Fruit fly (Drosophila melanogaster) whole organism, embryonic: ENCODE data around the gene Dph3.
A peak's percentile ranks its signal among the peaks of the same experiment; 100 is the strongest.

ENCODE experiments used
- Antp ChIP-seq: fragments of 200-800 bp; sonication (Bioruptor generic); optimal IDR thresholded peaks from 3 replicates; lab custom pipeline; 2016; ENCODE audit warnings: missing biosample characterization, missing genetic modification characterization
- B-H1 ChIP-seq: fragments of 200-800 bp; sonication (Bioruptor generic); IDR thresholded peaks from 3 replicates; pipeline ENCODE4 v1.3.6; 2022; ENCODE audit warnings: missing biosample characterization, missing genetic modification characterization
- CG10959 ChIP-seq: fragments of 200-800 bp; sonication (Bioruptor generic); IDR thresholded peaks from 2 replicates; pipeline ENCODE4 v1.3.6; 2022; ENCODE audit warnings: missing biosample characterization, missing genetic modification characterization
- CG10979 ChIP-seq: fragments of 200-800 bp; sonication (Bioruptor generic); optimal IDR thresholded peaks from 2 replicates; lab custom pipeline; 2018; ENCODE audit warnings: missing biosample characterization, mild to moderate bottlenecking, missing genetic modification characterization, moderate library complexity
- CG11696 ChIP-seq: fragments of 200-800 bp; sonication (Bioruptor generic); IDR thresholded peaks from 2 replicates; pipeline ENCODE4 v1.3.6; 2022; ENCODE audit warnings: missing biosample characterization, missing genetic modification characterization
- CG12942 ChIP-seq: fragments of 200-800 bp; sonication (Bioruptor generic); optimal IDR thresholded peaks from 3 replicates; lab custom pipeline; 2016; ENCODE audit warnings: missing biosample characterization, missing genetic modification characterization
- CG13424 ChIP-seq: fragments of 200-800 bp; sonication (Bioruptor generic); optimal IDR thresholded peaks from 2 replicates; lab custom pipeline; 2019; ENCODE audit warnings: missing biosample characterization, mild to moderate bottlenecking, missing genetic modification characterization, moderate library complexity
- CG13894 ChIP-seq: fragments of 200-800 bp; sonication (Bioruptor generic); optimal IDR thresholded peaks from 3 replicates; lab custom pipeline; 2018; ENCODE audit warnings: missing biosample characterization, mild to moderate bottlenecking, missing genetic modification characterization, moderate library complexity
- CG14050 ChIP-seq: fragments of 200-800 bp; sonication (Bioruptor generic); IDR thresholded peaks from 3 replicates; pipeline ENCODE4 v1.3.6; 2022; ENCODE audit warnings: missing biosample characterization, missing genetic modification characterization
- CG15514 ChIP-seq: fragments of 200-800 bp; sonication (Bioruptor generic); optimal IDR thresholded peaks from 3 replicates; lab custom pipeline; 2017; ENCODE audit warnings: missing biosample characterization, missing genetic modification characterization, mild to moderate bottlenecking, moderate library complexity, missing genetic modification reagents
- CG17359 ChIP-seq: fragments of 200-800 bp; sonication (Bioruptor generic); optimal IDR thresholded peaks from 3 replicates; lab custom pipeline; 2018; ENCODE audit warnings: missing biosample characterization, mild to moderate bottlenecking, missing genetic modification characterization, moderate library complexity
- CG17361 ChIP-seq: fragments of 200-800 bp; sonication (Bioruptor generic); IDR thresholded peaks from 3 replicates; pipeline ENCODE4 v1.3.6; 2022; ENCODE audit warnings: missing biosample characterization, missing genetic modification characterization
- CG17802 ChIP-seq: fragments of 200-800 bp; sonication (Bioruptor generic); optimal IDR thresholded peaks from 2 replicates; lab custom pipeline; 2018; ENCODE audit warnings: missing biosample characterization, mild to moderate bottlenecking, missing genetic modification characterization, moderate library complexity
- CG30403 ChIP-seq: fragments of 200-800 bp; sonication (Bioruptor generic); optimal IDR thresholded peaks from 3 replicates; lab custom pipeline; 2016; ENCODE audit warnings: missing biosample characterization, missing genetic modification characterization
- CG3163 ChIP-seq: fragments of 200-800 bp; sonication (Bioruptor generic); optimal IDR thresholded peaks from 3 replicates; lab custom pipeline; 2016; ENCODE audit warnings: missing biosample characterization, missing genetic modification characterization
- CG3281 ChIP-seq: fragments of 200-800 bp; sonication (Bioruptor generic); optimal IDR thresholded peaks from 3 replicates; lab custom pipeline; 2017; ENCODE audit warnings: missing biosample characterization, mild to moderate bottlenecking, missing genetic modification characterization
- CG4404 ChIP-seq: fragments of 200-800 bp; sonication (Bioruptor generic); IDR thresholded peaks from 2 replicates; pipeline ENCODE4 v1.3.6; 2022; ENCODE audit warnings: missing biosample characterization, missing genetic modification characterization
- CG5245 ChIP-seq: fragments of 200-800 bp; sonication (Bioruptor generic); optimal IDR thresholded peaks from 3 replicates; lab custom pipeline; 2016; ENCODE audit warnings: missing biosample characterization, missing genetic modification characterization
- CG6765 ChIP-seq: fragments of 200-800 bp; sonication (Bioruptor generic); optimal IDR thresholded peaks from 3 replicates; lab custom pipeline; 2017; ENCODE audit warnings: missing biosample characterization, mild to moderate bottlenecking, missing genetic modification characterization
- CG8281 ChIP-seq: fragments of 200-800 bp; sonication (Bioruptor generic); optimal IDR thresholded peaks from 2 replicates; lab custom pipeline; 2018; ENCODE audit warnings: missing biosample characterization, mild to moderate bottlenecking, missing genetic modification characterization, moderate library complexity
- CG9797 ChIP-seq: fragments of 200-800 bp; sonication (Bioruptor generic); optimal IDR thresholded peaks from 3 replicates; lab custom pipeline; 2018; ENCODE audit warnings: missing biosample characterization, mild to moderate bottlenecking, missing genetic modification characterization
- CG9817 ChIP-seq: fragments of 200-800 bp; sonication (Bioruptor generic); optimal IDR thresholded peaks from 2 replicates; lab custom pipeline; 2018; ENCODE audit warnings: missing biosample characterization, mild to moderate bottlenecking, missing genetic modification characterization, moderate library complexity
- Dad ChIP-seq: fragments of 200-800 bp; sonication (Bioruptor generic); optimal IDR thresholded peaks from 3 replicates; lab custom pipeline; 2016; ENCODE audit warnings: missing biosample characterization, missing genetic modification characterization
- Deaf1 ChIP-seq: fragments of 200-800 bp; optimal IDR thresholded peaks from 3 replicates; lab custom pipeline; 2019; ENCODE audit warnings: missing biosample characterization, mild to moderate bottlenecking, missing genetic modification characterization, moderate library complexity
- Dref ChIP-seq: fragments of 200-800 bp; sonication (Bioruptor generic); IDR thresholded peaks from 2 replicates; pipeline ENCODE4 v1.3.6; 2022; ENCODE audit warnings: missing biosample characterization, missing genetic modification characterization
- Mrtf ChIP-seq: fragments of 200-800 bp; sonication (Bioruptor generic); IDR thresholded peaks from 3 replicates; pipeline ENCODE4 v1.3.6; 2022; ENCODE audit warnings: missing biosample characterization, missing genetic modification characterization
- Neu2 ChIP-seq: fragments of 200-800 bp; sonication (Bioruptor generic); optimal IDR thresholded peaks from 3 replicates; lab custom pipeline; 2016; ENCODE audit warnings: missing biosample characterization, missing genetic modification characterization, borderline replicate concordance
- NfI ChIP-seq: fragments of 200-800 bp; sonication (Bioruptor generic); optimal IDR thresholded peaks from 3 replicates; lab custom pipeline; 2018; ENCODE audit warnings: missing biosample characterization, mild to moderate bottlenecking, missing genetic modification characterization, moderate library complexity
- Opbp ChIP-seq: fragments of 200-800 bp; sonication (Bioruptor generic); IDR thresholded peaks from 3 replicates; pipeline ENCODE4 v1.3.6; 2022; ENCODE audit warnings: missing biosample characterization, missing genetic modification characterization; ENCODE audit not compliant: partially characterized antibody
- Stat92E ChIP-seq, 3 experiments: fragments of >200 bp in 2 of 3; fragments of 200-800 bp in 1 of 3; sonication (Bioruptor generic) in 1 of 3; optimal IDR thresholded peaks; 2 replicates each; lab custom pipeline; 2017 to 2019; ENCODE audit warnings: missing biosample characterization in 3 of 3, missing genetic modification characterization in 3 of 3, mild to moderate bottlenecking in 1 of 3, moderate library complexity in 1 of 3
- az2 ChIP-seq: fragments of 200-800 bp; sonication (Bioruptor generic); optimal IDR thresholded peaks from 3 replicates; lab custom pipeline; 2016; ENCODE audit warnings: missing biosample characterization, missing genetic modification characterization
- caup ChIP-seq: fragments of 200-800 bp; sonication (Bioruptor generic); optimal IDR thresholded peaks from 3 replicates; lab custom pipeline; 2017; ENCODE audit warnings: missing biosample characterization, mild to moderate bottlenecking, missing genetic modification characterization, moderate library complexity; ENCODE audit not compliant: severe bottlenecking
- ci ChIP-seq: fragments of 200-800 bp; sonication (Bioruptor generic); IDR thresholded peaks from 3 replicates; pipeline ENCODE4 v1.3.6; 2022; ENCODE audit warnings: missing biosample characterization, missing genetic modification characterization
- da ChIP-seq: fragments of 200-800 bp; sonication (Bioruptor generic); optimal IDR thresholded peaks from 2 replicates; lab custom pipeline; 2016; ENCODE audit warnings: missing biosample characterization, missing genetic modification characterization
- dm ChIP-seq: fragments of 200-800 bp; sonication (Bioruptor generic); optimal IDR thresholded peaks from 3 replicates; lab custom pipeline; 2016; ENCODE audit warnings: missing biosample characterization, missing genetic modification characterization
- fd102C ChIP-seq: fragments of 200-800 bp; sonication (Bioruptor generic); optimal IDR thresholded peaks from 2 replicates; lab custom pipeline; 2018; ENCODE audit warnings: missing biosample characterization, mild to moderate bottlenecking, missing genetic modification characterization, moderate library complexity
- fd96Cb ChIP-seq: fragments of 200-800 bp; sonication (Bioruptor generic); optimal IDR thresholded peaks from 2 replicates; lab custom pipeline; 2018; ENCODE audit warnings: missing biosample characterization, mild to moderate bottlenecking, missing genetic modification characterization, moderate library complexity
- nerfin-1 ChIP-seq: fragments of 200-800 bp; sonication (Bioruptor generic); optimal IDR thresholded peaks from 3 replicates; lab custom pipeline; 2019; ENCODE audit warnings: missing biosample characterization, mild to moderate bottlenecking, missing genetic modification characterization, moderate library complexity
- oc ChIP-seq: fragments of 200-800 bp; sonication (Bioruptor generic); optimal IDR thresholded peaks from 2 replicates; lab custom pipeline; 2018; ENCODE audit warnings: missing biosample characterization, mild to moderate bottlenecking, missing genetic modification characterization, moderate library complexity
- pan ChIP-seq, 4 experiments: fragments of >200 bp in 3 of 4; fragments of 200-800 bp in 1 of 4; sonication (Bioruptor generic) in 1 of 4; optimal IDR thresholded peaks in 3 of 4; IDR thresholded peaks in 1 of 4; 2 replicates each; pipeline versions ENCODE4 v1.3.6 to Lab custom; 2017 to 2022; ENCODE audit warnings: missing biosample characterization in 2 of 4, missing genetic modification characterization in 2 of 4, mixed read lengths in 1 of 4
- pfk ChIP-seq: fragments of 200-800 bp; sonication (Bioruptor generic); optimal IDR thresholded peaks from 2 replicates; lab custom pipeline; 2018; ENCODE audit warnings: missing biosample characterization, mild to moderate bottlenecking, missing genetic modification characterization, moderate library complexity
- prd ChIP-seq, 3 experiments: fragments of >200 bp in 2 of 3; fragments of 200-800 bp in 1 of 3; sonication (Bioruptor generic) in 1 of 3; optimal IDR thresholded peaks in 2 of 3; IDR thresholded peaks in 1 of 3; 2 replicates in 2 of 3; 3 replicates in 1 of 3; pipeline versions ENCODE4 v1.3.6 to Lab custom; 2017 to 2022; ENCODE audit warnings: missing biosample characterization in 1 of 3, missing genetic modification characterization in 1 of 3
- ranshi ChIP-seq: fragments of 200-800 bp; sonication (Bioruptor generic); IDR thresholded peaks from 2 replicates; pipeline ENCODE4 v1.3.6; 2022; ENCODE audit warnings: missing biosample characterization, missing genetic modification characterization
- salm ChIP-seq: fragments of 200-800 bp; sonication (Bioruptor generic); optimal IDR thresholded peaks from 2 replicates; lab custom pipeline; 2018; ENCODE audit warnings: missing biosample characterization, mild to moderate bottlenecking, missing genetic modification characterization
- so ChIP-seq: fragments of 200-800 bp; sonication (Bioruptor generic); IDR thresholded peaks from 3 replicates; pipeline ENCODE4 v1.3.6; 2022; ENCODE audit warnings: missing biosample characterization, missing genetic modification characterization
- trh ChIP-seq: fragments of 200-800 bp; sonication (Bioruptor generic); optimal IDR thresholded peaks from 2 replicates; lab custom pipeline; 2016; ENCODE audit warnings: missing biosample characterization, missing genetic modification characterization
- zen ChIP-seq: fragments of 200-800 bp; sonication (Bioruptor generic); optimal IDR thresholded peaks from 3 replicates; lab custom pipeline; 2018; ENCODE audit warnings: missing biosample characterization, mild to moderate bottlenecking, missing genetic modification characterization, moderate library complexity

Dph3 gene

dm6 chr3R:11196648-11197388 lies 34.9 kb upstream of the Dph3 start (continued):
- TF ChIP-seq prd (optimal IDR thresholded peaks at IDR 0.05; lab: Kevin White, UChicago): no peak
- TF ChIP-seq prd (GFP tag; IDR thresholded peaks at IDR 0.05; lab: Robert Waterston, UW): peak; percentile 98
- peak; percentile 97 for TF ChIP-seq CG14050 (GFP tag; lab: Robert Waterston, UW)
- peak; percentile 98 for TF ChIP-seq trh
- no peak for TF ChIP-seq Opbp (GFP tag; lab: Robert Waterston, UW)
- peak; percentile 98 for TF ChIP-seq CG9817 (tag; lab: Kevin White, UChicago)
- peak; percentile 96 for TF ChIP-seq ci (GFP tag; lab: Robert Waterston, UW)
- TF ChIP-seq oc (tag; lab: Kevin White, UChicago): peak; percentile 97
- TF ChIP-seq Mrtf: peak; percentile 98
- TF ChIP-seq az2: peak; percentile 96
- TF ChIP-seq CG5245 (GFP tag; lab: Kevin White, UChicago): peak; percentile 91
- TF ChIP-seq CG3163 (GFP tag; lab: Kevin White, UChicago): peak; percentile 97
- peak; percentile 99 for TF ChIP-seq CG30403 (GFP tag; lab: Kevin White, UChicago)
- peak; percentile 99 for TF ChIP-seq CG17359 (tag; lab: Kevin White, UChicago)
- TF ChIP-seq CG8281: peak; percentile 93
- no peak for TF ChIP-seq Neu2 (GFP tag; lab: Kevin White, UChicago)
- peak; percentile 98 for TF ChIP-seq CG13894 (tag; lab: Kevin White, UChicago)
- peak; percentile 33 for TF ChIP-seq CG9797 (GFP tag; lab: Kevin White, UChicago)
- peak; percentile 88 for TF ChIP-seq CG17802
- TF ChIP-seq CG15514 (GFP tag; lab: Kevin White, UChicago): peak; percentile 90
- TF ChIP-seq CG12942 (GFP tag; lab: Kevin White, UChicago): peak; percentile 95
- peak; percentile 100 for TF ChIP-seq CG17361 (GFP tag; lab: Robert Waterston, UW)
- TF ChIP-seq Antp: peak; percentile 79
- peak; percentile 99 for TF ChIP-seq CG13424
- TF ChIP-seq so (GFP tag; lab: Robert Waterston, UW): peak; percentile 98
- peak; percentile 99 for TF ChIP-seq nerfin-1 (tag; lab: Kevin White, UChicago)
- TF ChIP-seq CG10979 (tag; lab: Kevin White, UChicago): peak; percentile 99
- TF ChIP-seq Stat92E (GFP tag; optimal IDR thresholded peaks at IDR 0.05; lab: Kevin White, UChicago): peak in 1 of 3 experiments; percentile 99
- TF ChIP-seq fd96Cb: peak; percentile 99
- TF ChIP-seq Dad: peak; percentile 95
- peak; percentile 97 for TF ChIP-seq salm (tag; lab: Kevin White, UChicago)
- peak; percentile 99 for TF ChIP-seq CG3281 (GFP tag; lab: Kevin White, UChicago)
- peak; percentile 98 for TF ChIP-seq CG6765 (GFP tag; lab: Kevin White, UChicago)
- TF ChIP-seq Deaf1 (tag; lab: Kevin White, UChicago): peak; percentile 76
- TF ChIP-seq fd102C (GFP tag; lab: Kevin White, UChicago): no peak
- peak; percentile 86 for TF ChIP-seq CG11696 (GFP tag; lab: Robert Waterston, UW)
- peak; percentile 82 for TF ChIP-seq dm (GFP tag; lab: Kevin White, UChicago)
- peak; percentile 50 for TF ChIP-seq pfk
- TF ChIP-seq B-H1 (GFP tag; lab: Robert Waterston, UW): peak; percentile 98
- peak; percentile 96 for TF ChIP-seq zen (tag; lab: Kevin White, UChicago)
- peak; percentile 98 for TF ChIP-seq NfI (GFP tag; lab: Kevin White, UChicago)
- TF ChIP-seq ranshi (GFP tag; lab: Robert Waterston, UW): peak; percentile 97
- peak; percentile 97 for TF ChIP-seq CG4404 (GFP tag; lab: Robert Waterston, UW)
- no peak for TF ChIP-seq pan (optimal IDR thresholded peaks at IDR 0.05; lab: Kevin White, UChicago)
- TF ChIP-seq pan (GFP tag; optimal IDR thresholded peaks at IDR 0.05 in 1 of 2, IDR thresholded peaks at IDR 0.05 in 1 of 2): peak in 1 of 2 experiments; percentile 99
- TF ChIP-seq CG10959 (GFP tag; lab: Robert Waterston, UW): peak; percentile 84
- TF ChIP-seq Dref (GFP tag; lab: Robert Waterston, UW): peak; percentile 44
- peak; percentile 82 for TF ChIP-seq da (GFP tag; lab: Kevin White, UChicago)
- TF ChIP-seq caup (GFP tag; lab: Kevin White, UChicago): peak; percentile 98
